Worm (Caenorhabditis elegans): ENCODE data around the gene fbxc-26.

ce11 chrII:1712938-1713337, 18.5 kb upstream of the fbxc-26 start, which contains the start of gene btb-7:
- no peak for TF ChIP-seq ceh-82 (tag; optimal IDR thresholded peaks at IDR 0.05)
- no peak for TF ChIP-seq mab-5 (tag; optimal IDR thresholded peaks at IDR 0.05)
- no peak for TF ChIP-seq ztf-1 (GFP tag; conservative IDR thresholded peaks at IDR 0.05)
- TF ChIP-seq nhr-12 (tag; optimal IDR thresholded peaks at IDR 0.05), result no peak
